Fruit fly (Drosophila melanogaster) whole organism, embryonic: ENCODE data around the gene Blm.

ENCODE experiments used
- Adf1 ChIP-seq: fragments of 200-800 bp; sonication (Bioruptor generic); IDR thresholded peaks from 2 replicates; pipeline ENCODE4 v1.3.6; 2022; ENCODE audit warnings: missing biosample characterization, missing genetic modification characterization
- BEAF-32 ChIP-seq: fragments of 200-800 bp; sonication (Bioruptor generic); optimal IDR thresholded peaks from 3 replicates; lab custom pipeline; 2017; ENCODE audit warnings: missing biosample characterization, missing genetic modification characterization, mild to moderate bottlenecking, moderate library complexity, missing genetic modification reagents
- BtbVII ChIP-seq: fragments of 200-800 bp; sonication (Bioruptor generic); optimal IDR thresholded peaks from 3 replicates; lab custom pipeline; 2017; ENCODE audit warnings: missing biosample characterization, mild to moderate bottlenecking, missing genetic modification characterization
- CG17912 ChIP-seq: fragments of 200-800 bp; sonication (Bioruptor generic); optimal IDR thresholded peaks from 2 replicates; lab custom pipeline; 2018; ENCODE audit warnings: missing biosample characterization, mild to moderate bottlenecking, missing genetic modification characterization
- CG1832 ChIP-seq: fragments of 200-800 bp; sonication (Bioruptor generic); optimal IDR thresholded peaks from 2 replicates; lab custom pipeline; 2017; ENCODE audit warnings: missing biosample characterization, mild to moderate bottlenecking, missing genetic modification characterization, inconsistent platforms
- CG3726 ChIP-seq: fragments of 200-800 bp; sonication (Bioruptor generic); IDR thresholded peaks from 3 replicates; pipeline ENCODE4, ENCODE4 v1.3.6; 2022; ENCODE audit warnings: missing biosample characterization, missing genetic modification characterization
- CG4707 ChIP-seq: fragments of 200-800 bp; sonication (Bioruptor generic); optimal IDR thresholded peaks from 2 replicates; lab custom pipeline; 2018; ENCODE audit warnings: missing biosample characterization, mild to moderate bottlenecking, missing genetic modification characterization, moderate library complexity
- CG5180 ChIP-seq: fragments of 200-800 bp; sonication (Bioruptor generic); optimal IDR thresholded peaks from 3 replicates; lab custom pipeline; 2017; ENCODE audit warnings: missing biosample characterization, missing genetic modification characterization, mild to moderate bottlenecking, moderate library complexity, missing genetic modification reagents
- CG7372 ChIP-seq: fragments of 200-800 bp; sonication (Bioruptor generic); IDR thresholded peaks from 2 replicates; pipeline ENCODE4 v1.3.6; 2022; ENCODE audit warnings: missing biosample characterization, missing genetic modification characterization
- CG7963 ChIP-seq: fragments of 200-800 bp; sonication (Bioruptor generic); IDR thresholded peaks from 3 replicates; pipeline ENCODE4 v1.3.6; 2022; ENCODE audit warnings: missing biosample characterization, missing genetic modification characterization; ENCODE audit not compliant: partially characterized antibody
- CG8290 ChIP-seq, 3 experiments: fragments of 200-800 bp; sonication (Bioruptor generic); optimal IDR thresholded peaks; 2 replicates each; lab custom pipeline; 2016 to 2019; ENCODE audit warnings: missing biosample characterization in 3 of 3, missing genetic modification characterization in 3 of 3, mild to moderate bottlenecking in 2 of 3, moderate library complexity in 1 of 3
- D19A ChIP-seq: fragments of 200-800 bp; optimal IDR thresholded peaks from 3 replicates; lab custom pipeline; 2019; ENCODE audit warnings: missing biosample characterization, mild to moderate bottlenecking, missing genetic modification characterization, moderate library complexity
- Deaf1 ChIP-seq: fragments of 200-800 bp; optimal IDR thresholded peaks from 3 replicates; lab custom pipeline; 2019; ENCODE audit warnings: missing biosample characterization, mild to moderate bottlenecking, missing genetic modification characterization, moderate library complexity
- Elba2 ChIP-seq: fragments of 200-800 bp; sonication (Bioruptor generic); optimal IDR thresholded peaks from 3 replicates; lab custom pipeline; 2016; ENCODE audit warnings: missing biosample characterization, missing genetic modification characterization
- HLH3B ChIP-seq: fragments of 200-800 bp; sonication (Bioruptor generic); IDR thresholded peaks from 2 replicates; pipeline ENCODE4 v1.3.6; 2022; ENCODE audit warnings: missing biosample characterization, missing genetic modification characterization
- Med ChIP-seq: fragments of 200-800 bp; sonication (Bioruptor generic); peaks from one replicate; lab custom pipeline; 2016; ENCODE audit warnings: missing biosample characterization, missing genetic modification characterization, mild to moderate bottlenecking, inconsistent platforms, moderate library complexity
- Mes4 ChIP-seq: fragments of 200-800 bp; sonication (Bioruptor generic); optimal IDR thresholded peaks from 2 replicates; lab custom pipeline; 2016; ENCODE audit warnings: missing biosample characterization, missing genetic modification characterization
- Nf-YB ChIP-seq: fragments of 200-800 bp; sonication (Bioruptor generic); optimal IDR thresholded peaks from 3 replicates; lab custom pipeline; 2019; ENCODE audit warnings: missing biosample characterization, mild to moderate bottlenecking, missing genetic modification characterization, moderate library complexity
- NfI ChIP-seq: fragments of 200-800 bp; sonication (Bioruptor generic); optimal IDR thresholded peaks from 3 replicates; lab custom pipeline; 2018; ENCODE audit warnings: missing biosample characterization, mild to moderate bottlenecking, missing genetic modification characterization, moderate library complexity
- Pdp1 ChIP-seq, 2 experiments: fragments of 200-800 bp; sonication (Bioruptor generic); optimal IDR thresholded peaks; 3 replicates each; lab custom pipeline; 2016; ENCODE audit warnings: missing biosample characterization in 2 of 2, missing genetic modification characterization in 2 of 2, mild to moderate bottlenecking in 1 of 2, moderate library complexity in 1 of 2
- Sox102F ChIP-seq: fragments of 200-800 bp; sonication (Bioruptor generic); optimal IDR thresholded peaks from 2 replicates; lab custom pipeline; 2018; ENCODE audit warnings: missing biosample characterization, mild to moderate bottlenecking, missing genetic modification characterization, moderate library complexity
- bab2 ChIP-seq: fragments of 200-800 bp; sonication (Bioruptor generic); optimal IDR thresholded peaks from 2 replicates; lab custom pipeline; 2016; ENCODE audit warnings: missing biosample characterization, missing genetic modification characterization
- cwo ChIP-seq: fragments of 200-800 bp; sonication (Bioruptor generic); optimal IDR thresholded peaks from 3 replicates; lab custom pipeline; 2017; ENCODE audit warnings: missing biosample characterization, missing genetic modification characterization, mild to moderate bottlenecking, moderate library complexity, missing genetic modification reagents
- ems ChIP-seq: fragments of 200-800 bp; sonication (Bioruptor generic); optimal IDR thresholded peaks from 3 replicates; lab custom pipeline; 2016; ENCODE audit warnings: missing biosample characterization, missing genetic modification characterization
- gcm ChIP-seq: fragments of 200-800 bp; sonication (Bioruptor generic); optimal IDR thresholded peaks from 2 replicates; lab custom pipeline; 2019; ENCODE audit warnings: missing biosample characterization, mild to moderate bottlenecking, missing genetic modification characterization, moderate library complexity
- gsb ChIP-seq: fragments of 200-800 bp; sonication (Bioruptor generic); IDR thresholded peaks from 2 replicates; pipeline ENCODE4 v1.3.6; 2022; ENCODE audit warnings: missing biosample characterization, missing genetic modification characterization
- insv ChIP-seq, 2 experiments: fragments of 200-800 bp; sonication (Bioruptor generic); optimal IDR thresholded peaks; 3 replicates each; lab custom pipeline; 2016 to 2018; ENCODE audit warnings: missing biosample characterization in 2 of 2, missing genetic modification characterization in 2 of 2
- kni ChIP-seq: fragments of 200-800 bp; sonication (Bioruptor generic); optimal IDR thresholded peaks from 3 replicates; lab custom pipeline; 2017; ENCODE audit warnings: mild to moderate bottlenecking, missing biosample characterization, missing genetic modification reagents, missing genetic modification characterization
- lab ChIP-seq: fragments of 200-800 bp; sonication (Bioruptor generic); optimal IDR thresholded peaks from 3 replicates; lab custom pipeline; 2017; ENCODE audit warnings: missing biosample characterization, missing genetic modification characterization, mild to moderate bottlenecking, moderate library complexity, missing genetic modification reagents
- nom ChIP-seq: fragments of 200-800 bp; sonication (Bioruptor generic); optimal IDR thresholded peaks from 2 replicates; lab custom pipeline; 2017; ENCODE audit warnings: missing biosample characterization, missing genetic modification characterization, mild to moderate bottlenecking, moderate library complexity, missing genetic modification reagents
- onecut ChIP-seq: fragments of 200-800 bp; sonication (Bioruptor generic); IDR thresholded peaks from 2 replicates; pipeline ENCODE4 v1.3.6; 2022; ENCODE audit warnings: missing biosample characterization, missing genetic modification characterization
- pfk ChIP-seq: fragments of 200-800 bp; sonication (Bioruptor generic); optimal IDR thresholded peaks from 2 replicates; lab custom pipeline; 2018; ENCODE audit warnings: missing biosample characterization, mild to moderate bottlenecking, missing genetic modification characterization, moderate library complexity
- sens ChIP-seq: fragments of 200-800 bp; sonication (Bioruptor generic); peaks from one replicate; lab custom pipeline; 2016; ENCODE audit warnings: missing biosample characterization, missing genetic modification characterization
- slou ChIP-seq: fragments of 200-800 bp; sonication (Bioruptor generic); optimal IDR thresholded peaks from 3 replicates; lab custom pipeline; 2016; ENCODE audit warnings: missing biosample characterization, missing genetic modification characterization
- twi ChIP-seq: fragments of 200-800 bp; optimal IDR thresholded peaks from 2 replicates; lab custom pipeline; 2019; ENCODE audit warnings: missing biosample characterization, mild to moderate bottlenecking, missing genetic modification characterization, moderate library complexity
- wek ChIP-seq: fragments of 200-800 bp; sonication (Bioruptor generic); optimal IDR thresholded peaks from 3 replicates; lab custom pipeline; 2018; ENCODE audit warnings: missing biosample characterization, mild to moderate bottlenecking, missing genetic modification characterization, moderate library complexity
- wor ChIP-seq: fragments of 200-800 bp; sonication (Bioruptor generic); IDR thresholded peaks from 2 replicates; pipeline ENCODE4 v1.3.6; 2022; ENCODE audit warnings: missing biosample characterization, missing genetic modification characterization

The Blm gene

dm6 chr3R:11762500-11762899 is 20.9 kb upstream of the Blm start (continued):
- TF ChIP-seq Nf-YB: peak; percentile 39
- TF ChIP-seq twi (tag; lab: Kevin White, UChicago): peak; percentile 51
- peak; percentile 24 for TF ChIP-seq lab (GFP tag; lab: Kevin White, UChicago)
- peak; percentile 78 for TF ChIP-seq sens (GFP tag; lab: Kevin White, UChicago)
- TF ChIP-seq BtbVII: peak; percentile 5
- TF ChIP-seq CG17912: peak; percentile 31
- TF ChIP-seq gsb (GFP tag; lab: Robert Waterston, UW): no peak
- TF ChIP-seq kni (GFP tag; lab: Kevin White, UChicago): peak; percentile 23
- TF ChIP-seq CG7372 (GFP tag; lab: Robert Waterston, UW): no peak
- TF ChIP-seq slou (GFP tag; lab: Kevin White, UChicago): no peak
- no peak for TF ChIP-seq bab2
- TF ChIP-seq Deaf1 (tag; lab: Kevin White, UChicago): peak; percentile 11
- TF ChIP-seq nom: peak; percentile 27
- peak; percentile 11 for TF ChIP-seq cwo (GFP tag; lab: Kevin White, UChicago)
- peak in 1 of 2 experiments; percentile 71 for TF ChIP-seq Pdp1 (GFP tag; optimal IDR thresholded peaks at IDR 0.05; lab: Kevin White, UChicago)
- no peak for TF ChIP-seq wor (GFP tag; lab: Robert Waterston, UW)
- peak; percentile 29 for TF ChIP-seq CG5180 (GFP tag; lab: Kevin White, UChicago)
- TF ChIP-seq Sox102F: no peak
- no peak for TF ChIP-seq CG4707 (GFP tag; lab: Kevin White, UChicago)
- TF ChIP-seq ems (GFP tag; lab: Kevin White, UChicago): no peak

DNA sequence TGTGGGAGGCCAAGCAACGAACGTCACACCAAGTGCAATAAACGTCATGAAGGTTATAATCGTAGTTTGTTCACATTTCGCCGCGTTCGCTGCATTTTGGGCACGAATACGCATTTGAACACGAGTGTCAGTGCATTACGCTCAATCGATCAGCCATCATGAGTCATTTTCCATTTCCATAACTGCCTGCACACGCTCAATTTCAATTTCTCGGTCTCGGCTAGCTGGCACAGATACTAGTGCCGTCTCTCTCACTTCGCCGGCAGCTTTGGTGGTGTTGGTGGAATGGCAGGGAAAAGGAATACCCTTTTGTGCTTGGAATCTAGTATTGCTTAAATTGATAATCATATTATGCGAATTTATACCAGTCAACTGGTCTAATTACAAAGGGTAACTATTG is 20.1 kb upstream of the Blm start:
- TF ChIP-seq Adf1 (GFP tag; lab: Robert Waterston, UW): no peak
- peak; percentile 34 for TF ChIP-seq D19A
- TF ChIP-seq HLH3B (GFP tag; lab: Robert Waterston, UW): no peak
- TF ChIP-seq wek (GFP tag; lab: Kevin White, UChicago): peak; percentile 41
- TF ChIP-seq pfk (GFP tag; lab: Kevin White, UChicago): peak; percentile 47
- peak; percentile 77 for TF ChIP-seq Elba2
- TF ChIP-seq gcm (GFP tag; lab: Kevin White, UChicago): no peak
- no peak for TF ChIP-seq sens (GFP tag; lab: Kevin White, UChicago)
- TF ChIP-seq CG1832 (GFP tag; lab: Kevin White, UChicago): peak; percentile 31
- no peak for TF ChIP-seq CG7963
- TF ChIP-seq NfI (GFP tag; lab: Kevin White, UChicago): no peak
- no peak for TF ChIP-seq CG3726 (GFP tag; lab: Robert Waterston, UW)
- peak; percentile 16 for TF ChIP-seq Med (GFP tag; lab: Kevin White, UChicago)
- TF ChIP-seq Mes4: no peak
- peak; percentile 40 for TF ChIP-seq onecut (GFP tag; lab: Robert Waterston, UW)
- TF ChIP-seq slou (GFP tag; lab: Kevin White, UChicago): no peak
- peak; percentile 26 for TF ChIP-seq BEAF-32 (GFP tag; lab: Kevin White, UChicago)
- no peak for TF ChIP-seq insv (GFP tag; optimal IDR thresholded peaks at IDR 0.05; lab: Kevin White, UChicago)
- TF ChIP-seq CG8290 (GFP tag; optimal IDR thresholded peaks at IDR 0.05; lab: Kevin White, UChicago): no peak
- TF ChIP-seq CG8290 (tag; optimal IDR thresholded peaks at IDR 0.05; lab: Kevin White, UChicago): peak in 1 of 2 experiments; percentile 22
